Worm (Caenorhabditis elegans): ENCODE results near the gene lmd-3.

The lmd-3 gene

ce11 chrV:8444357-8444856, at the start of gene lmd-3:
Gene lmd-3 (minus strand): TSS chrV:8444806.
- TF ChIP-seq elt-1 (tag; optimal IDR thresholded peaks at IDR 0.05) (no peak), lin-15B (tag; optimal IDR thresholded peaks at IDR 0.05) (no peak), nhr-237 (tag; optimal IDR thresholded peaks at IDR 0.05) (no peak), ceh-9 (tag; optimal IDR thresholded peaks at IDR 0.05) (no peak), egl-5 (tag; optimal IDR thresholded peaks at IDR 0.05) (no peak), lin-39 (tag; optimal IDR thresholded peaks at IDR 0.05) (no peak), mdl-1 (tag; optimal IDR thresholded peaks at IDR 0.05) (no peak), ztf-11 (tag; optimal IDR thresholded peaks at IDR 0.05) (no peak), unc-62 (GFP tag; optimal IDR thresholded peaks at IDR 0.05) (no peak), fkh-10 (GFP tag; optimal IDR thresholded peaks at IDR 0.05) (no peak), sea-2 (GFP tag; optimal IDR thresholded peaks at IDR 0.05) (no peak), fos-1 (tag; optimal IDR thresholded peaks at IDR 0.05) (no peak), nhr-12 (tag; optimal IDR thresholded peaks at IDR 0.05) (no peak), mml-1 (tag; optimal IDR thresholded peaks at IDR 0.05) (no peak), jun-1 (tag; optimal IDR thresholded peaks at IDR 0.05) (no peak), daf-12 (tag; optimal IDR thresholded peaks at IDR 0.05) (no peak)

- no peak for TF ChIP-seq elt-3 (tag; optimal IDR thresholded peaks at IDR 0.05)
- no peak for TF ChIP-seq nhr-76 (tag; optimal IDR thresholded peaks at IDR 0.05)
- TF ChIP-seq nhr-28 (tag; optimal IDR thresholded peaks at IDR 0.05), result no peak
Observed at ce11 chrV:8481274-8481673, 36.7 kb upstream of the lmd-3 start.

DNA sequence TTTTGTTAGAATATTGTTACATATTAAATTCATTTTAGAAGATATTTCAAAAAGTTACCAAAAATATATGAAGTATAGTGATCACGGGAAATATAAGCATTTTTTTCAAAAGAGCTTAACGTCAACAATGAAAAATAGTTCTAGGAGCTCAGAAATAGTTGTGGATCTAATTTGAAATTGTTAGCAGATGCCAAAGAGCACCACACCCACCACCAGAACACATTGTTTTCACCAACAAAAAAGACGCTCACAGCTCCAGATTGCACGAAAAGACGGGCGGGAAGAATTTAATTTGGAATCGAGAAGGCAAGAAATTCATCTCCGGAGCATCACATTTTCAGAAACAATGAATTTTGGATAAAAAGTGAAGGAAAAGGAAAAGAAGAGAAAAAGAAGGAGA, 26.3 kb upstream of the lmd-3 start, which contains the start of gene gplb-1:
gplb-1 (minus strand) TSS at position 337 of the 400 bp plus-strand sequence.
- no peak for TF ChIP-seq fkh-2 (tag; optimal IDR thresholded peaks at IDR 0.05)
- TF ChIP-seq lin-39 (tag; optimal IDR thresholded peaks at IDR 0.05), result no peak

DNA sequence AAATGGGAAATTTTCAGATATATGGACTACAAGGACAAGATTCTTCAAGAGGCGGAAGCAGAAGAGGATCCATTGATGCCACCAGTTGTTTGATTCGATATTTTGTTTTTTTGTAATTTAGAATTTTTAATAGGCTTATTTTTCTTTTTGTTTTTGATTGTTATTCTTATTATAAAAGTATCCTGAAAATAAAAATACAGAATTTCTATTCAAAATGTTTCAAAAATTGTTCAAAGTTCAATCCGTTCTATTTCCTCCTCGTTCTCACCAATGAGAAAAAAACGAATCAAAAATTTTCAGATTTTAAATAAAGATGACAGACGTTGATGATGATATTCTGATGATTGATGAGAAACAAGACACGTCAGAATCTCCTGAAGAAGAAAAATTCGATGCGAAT, 24.1 kb upstream of the lmd-3 start, which contains the start of gene phf-30:
phf-30 (plus strand) TSS at position 301 of the 400 bp plus-strand sequence.
- TF ChIP-seq ceh-82 (tag; optimal IDR thresholded peaks at IDR 0.05) (no peak), ama-1 (optimal IDR thresholded peaks at IDR 0.05) (no peak), egl-5 (tag; optimal IDR thresholded peaks at IDR 0.05) (no peak), jun-1 (tag; optimal IDR thresholded peaks at IDR 0.05) (no peak), fkh-2 (tag; optimal IDR thresholded peaks at IDR 0.05) (no peak), mdl-1 (tag; optimal IDR thresholded peaks at IDR 0.05) (no peak), mml-1 (tag; optimal IDR thresholded peaks at IDR 0.05) (no peak), nhr-77 (tag; optimal IDR thresholded peaks at IDR 0.05) (no peak), ceh-9 (tag; optimal IDR thresholded peaks at IDR 0.05) (no peak), zag-1 (tag; optimal IDR thresholded peaks at IDR 0.05) (no peak), lin-39 (tag; optimal IDR thresholded peaks at IDR 0.05) (no peak), nhr-23 (tag; optimal IDR thresholded peaks at IDR 0.05) (no peak), nhr-28 (tag; optimal IDR thresholded peaks at IDR 0.05) (no peak), nhr-67 (tag; optimal IDR thresholded peaks at IDR 0.05) (no peak), unc-39 (tag; optimal IDR thresholded peaks at IDR 0.05) (no peak), egl-27 (tag; optimal IDR thresholded peaks at IDR 0.05) (no peak)

- no peak for TF ChIP-seq unc-39 (tag; optimal IDR thresholded peaks at IDR 0.05)
- no peak for TF ChIP-seq nhr-43 (tag; optimal IDR thresholded peaks at IDR 0.05; ENCODE audit: poor library complexity, severe bottlenecking)
- no peak for TF ChIP-seq lin-15B (tag; optimal IDR thresholded peaks at IDR 0.05)
- no peak for TF ChIP-seq elt-2 (tag; optimal IDR thresholded peaks at IDR 0.05)
- no peak for TF ChIP-seq elt-1 (tag; optimal IDR thresholded peaks at IDR 0.05)
- no peak for TF ChIP-seq snpc-4 (tag; optimal IDR thresholded peaks at IDR 0.05)
- TF ChIP-seq sea-2 (GFP tag; optimal IDR thresholded peaks at IDR 0.05), result no peak
- no peak for TF ChIP-seq fkh-10 (GFP tag; optimal IDR thresholded peaks at IDR 0.05)
- no peak for TF ChIP-seq mdl-1 (tag; optimal IDR thresholded peaks at IDR 0.05)
- TF ChIP-seq ceh-28 (tag; optimal IDR thresholded peaks at IDR 0.05), result no peak
- no peak for TF ChIP-seq fkh-2 (tag; optimal IDR thresholded peaks at IDR 0.05)
- no peak for TF ChIP-seq ztf-11 (tag; optimal IDR thresholded peaks at IDR 0.05)
- TF ChIP-seq egl-5 (tag; optimal IDR thresholded peaks at IDR 0.05), result no peak
- TF ChIP-seq nfya-1 (tag; optimal IDR thresholded peaks at IDR 0.05; ENCODE audit: insufficient read depth), result no peak
- no peak for TF ChIP-seq hmg-11 (tag; optimal IDR thresholded peaks at IDR 0.05)
- TF ChIP-seq nhr-12 (tag; optimal IDR thresholded peaks at IDR 0.05), result no peak
- no peak for TF ChIP-seq daf-12 (tag; optimal IDR thresholded peaks at IDR 0.05)
- TF ChIP-seq nhr-67 (tag; optimal IDR thresholded peaks at IDR 0.05), result no peak
- no peak for TF ChIP-seq R02D3.7 (tag; optimal IDR thresholded peaks at IDR 0.05)
Observed at ce11 chrV:8467031-8467430, 22.4 kb upstream of the lmd-3 start, which contains the start of gene mrpl-4. Gene mrpl-4 (plus strand): TSS chrV:8467265.
